Worm (Caenorhabditis elegans): ENCODE data around the gene F58F9.4.

ce11 chrIV:6237508-6238227 lies 6.8 kb downstream of the F58F9.4 start, which contains the start of the genes F58F9.6 and F58F9.8:
- no peak for TF ChIP-seq nhr-77 (tag; optimal IDR thresholded peaks at IDR 0.05)
- no peak for TF ChIP-seq skn-1 (tag; optimal IDR thresholded peaks at IDR 0.05)

Measured in whole organism, L1 larva.